Worm (Caenorhabditis elegans) whole organism, mixed stage, embryonic: ENCODE data around the gene ampd-1.

ENCODE experiments used
- blmp-1 ChIP-seq: fragments of 150-350 bp; optimal IDR thresholded peaks from 2 replicates; lab custom pipeline; 2014; ENCODE audit warnings: missing biosample characterization, missing genetic modification characterization
- mep-1 ChIP-seq: fragments of 150-350 bp; optimal IDR thresholded peaks from 2 replicates; lab custom pipeline; 2017; ENCODE audit warnings: missing biosample characterization, missing genetic modification reagents, missing genetic modification characterization, inconsistent platforms
- nhr-2 ChIP-seq: fragments of 150-350 bp; optimal IDR thresholded peaks from 2 replicates; lab custom pipeline; 2014; ENCODE audit warnings: missing biosample characterization, missing genetic modification characterization
- ztf-11 ChIP-seq: fragments of 150-350 bp; optimal IDR thresholded peaks from 2 replicates; lab custom pipeline; 2014; ENCODE audit warnings: missing biosample characterization, missing genetic modification characterization

DNA sequence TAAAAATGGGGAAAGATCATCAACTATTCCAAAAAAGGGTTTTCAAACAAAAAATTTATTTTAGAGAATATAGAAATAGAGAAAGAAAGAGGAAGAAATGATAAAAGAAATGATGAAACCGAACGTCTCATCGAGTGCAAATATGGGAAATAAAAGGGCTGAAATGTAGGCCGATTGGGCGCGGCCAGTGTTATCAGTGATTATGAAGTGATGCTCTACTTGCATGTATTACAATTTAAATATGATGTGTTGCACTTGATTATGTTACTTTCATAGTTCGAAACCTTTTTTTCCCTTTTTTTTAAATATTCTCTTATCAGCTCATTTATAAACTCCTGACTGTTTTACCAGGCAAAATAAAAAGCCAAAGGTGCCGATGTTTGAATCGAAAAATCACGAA lies 11.4 kb upstream of the ampd-1 start:
- no peak for TF ChIP-seq ztf-11 (tag; lab: Kevin White, UChicago)
- no peak for TF ChIP-seq blmp-1 (tag; lab: Kevin White, UChicago)
- TF ChIP-seq mep-1 = no peak
- TF ChIP-seq nhr-2 (tag; lab: Kevin White, UChicago) = no peak
